Worm (Caenorhabditis elegans) whole organism, L3 larva: ENCODE measurements around the gene T28A11.4.

Experiments
- ZK546.5 ChIP-seq: sonication (generic microtip); optimal IDR thresholded peaks from 2 replicates; lab custom pipeline; 2017; ENCODE audit warnings: missing biosample characterization, missing genetic modification characterization
- aly-2 ChIP-seq: fragments of 150-350 bp; optimal IDR thresholded peaks from 2 replicates; lab custom pipeline; 2014; ENCODE audit warnings: missing biosample characterization, missing genetic modification characterization
- ama-1 ChIP-seq: fragments of 150-350 bp; optimal IDR thresholded peaks from 2 replicates; lab custom pipeline; 2018
- ceh-28 ChIP-seq: fragments of 150-350 bp; optimal IDR thresholded peaks from 2 replicates; lab custom pipeline; 2014; ENCODE audit warnings: missing biosample characterization, missing genetic modification reagents, missing genetic modification characterization
- ceh-82 ChIP-seq: fragments of 150-350 bp; optimal IDR thresholded peaks from 2 replicates; lab custom pipeline; 2014; ENCODE audit warnings: missing biosample characterization, missing genetic modification characterization
- ceh-9 ChIP-seq: sonication (generic microtip); optimal IDR thresholded peaks from 2 replicates; lab custom pipeline; 2018; ENCODE audit warnings: missing biosample characterization, missing genetic modification characterization
- daf-12 ChIP-seq: fragments of 150-350 bp; optimal IDR thresholded peaks from 2 replicates; lab custom pipeline; 2014; ENCODE audit warnings: missing biosample characterization, missing genetic modification reagents, missing genetic modification characterization
- egl-27 ChIP-seq: sonication (generic microtip); optimal IDR thresholded peaks from 4 replicates; lab custom pipeline; 2017; ENCODE audit warnings: missing biosample characterization, missing genetic modification reagents, missing genetic modification characterization
- egl-5 ChIP-seq: fragments of 150-350 bp; optimal IDR thresholded peaks from 2 replicates; lab custom pipeline; 2017; ENCODE audit warnings: missing biosample characterization, missing genetic modification reagents, missing genetic modification characterization, inconsistent platforms
- elt-2 ChIP-seq: sonication (generic microtip); optimal IDR thresholded peaks from 2 replicates; lab custom pipeline; 2016; ENCODE audit warnings: missing genetic modification reagents, mild to moderate bottlenecking, missing genetic modification characterization, missing compliant biosample characterization
- elt-3 ChIP-seq, 3 experiments: fragments of 150-350 bp in 1 of 3; sonication (generic microtip) in 2 of 3; optimal IDR thresholded peaks; 2 replicates in 2 of 3; 4 replicates in 1 of 3; lab custom pipeline; 2014 to 2017; ENCODE audit warnings: missing biosample characterization in 3 of 3, missing genetic modification characterization in 3 of 3
- eor-1 ChIP-seq, 2 experiments: fragments of 150-350 bp; optimal IDR thresholded peaks; 2 replicates each; lab custom pipeline; 2014 to 2018; ENCODE audit warnings: missing biosample characterization in 2 of 2, missing genetic modification characterization in 2 of 2
- fkh-10 ChIP-seq: sonication (generic microtip); optimal IDR thresholded peaks from 2 replicates; lab custom pipeline; 2017; ENCODE audit warnings: missing biosample characterization, missing genetic modification reagents, missing genetic modification characterization
- fkh-2 ChIP-seq: fragments of 150-350 bp; optimal IDR thresholded peaks from 2 replicates; lab custom pipeline; 2014; ENCODE audit warnings: missing biosample characterization, missing genetic modification reagents, missing genetic modification characterization
- fos-1 ChIP-seq: fragments of 150-350 bp; optimal IDR thresholded peaks from 2 replicates; lab custom pipeline; 2014; ENCODE audit warnings: missing biosample characterization, missing genetic modification characterization
- hmg-11 ChIP-seq: sonication (generic microtip); optimal IDR thresholded peaks from 2 replicates; lab custom pipeline; 2016; ENCODE audit warnings: missing genetic modification characterization, missing compliant biosample characterization
- jun-1 ChIP-seq: fragments of 150-350 bp; optimal IDR thresholded peaks from 2 replicates; lab custom pipeline; 2014; ENCODE audit warnings: missing biosample characterization, missing genetic modification reagents, missing genetic modification characterization
- lin-15B ChIP-seq: fragments of 150-350 bp; optimal IDR thresholded peaks from 2 replicates; lab custom pipeline; 2014; ENCODE audit warnings: missing biosample characterization, missing genetic modification characterization
- lsy-12 ChIP-seq: sonication (generic microtip); optimal IDR thresholded peaks from 2 replicates; lab custom pipeline; 2016; ENCODE audit warnings: mild to moderate bottlenecking, missing genetic modification characterization, missing compliant biosample characterization
- mdl-1 ChIP-seq: fragments of 150-350 bp; optimal IDR thresholded peaks from 2 replicates; lab custom pipeline; 2014; ENCODE audit warnings: missing biosample characterization, missing genetic modification characterization
- mml-1 ChIP-seq: fragments of 150-350 bp; sonication (generic microtip); optimal IDR thresholded peaks from 3 replicates; lab custom pipeline; 2014; ENCODE audit warnings: missing biosample characterization, missing genetic modification characterization
- nhr-11 ChIP-seq: fragments of 150-350 bp; optimal IDR thresholded peaks from 2 replicates; lab custom pipeline; 2014; ENCODE audit warnings: missing biosample characterization, missing genetic modification characterization
- nhr-23 ChIP-seq: fragments of 150-350 bp; optimal IDR thresholded peaks from 2 replicates; lab custom pipeline; 2014; ENCODE audit warnings: missing biosample characterization, missing genetic modification reagents, missing genetic modification characterization
- nhr-237 ChIP-seq: fragments of 150-350 bp; optimal IDR thresholded peaks from 2 replicates; lab custom pipeline; 2014; ENCODE audit warnings: missing biosample characterization, missing genetic modification characterization
- nhr-25 ChIP-seq: sonication (generic microtip); optimal IDR thresholded peaks from 2 replicates; lab custom pipeline; 2017; ENCODE audit warnings: missing biosample characterization, missing genetic modification characterization
- nhr-28 ChIP-seq: fragments of 150-350 bp; optimal IDR thresholded peaks from 2 replicates; lab custom pipeline; 2014; ENCODE audit warnings: missing biosample characterization, missing genetic modification characterization
- nhr-43 ChIP-seq: sonication (generic microtip); optimal IDR thresholded peaks from 2 replicates; lab custom pipeline; 2016; ENCODE audit warnings: mild to moderate bottlenecking, missing genetic modification characterization, missing compliant biosample characterization; ENCODE audit not compliant: poor library complexity, severe bottlenecking
- nhr-67 ChIP-seq: fragments of 150-350 bp; optimal IDR thresholded peaks from 2 replicates; lab custom pipeline; 2014; ENCODE audit warnings: missing biosample characterization, missing genetic modification characterization
- nhr-76 ChIP-seq: fragments of 150-350 bp; sonication (generic microtip); optimal IDR thresholded peaks from 5 replicates; lab custom pipeline; 2014; ENCODE audit warnings: missing biosample characterization, missing genetic modification characterization
- pha-4 ChIP-seq: fragments of 150-350 bp; optimal IDR thresholded peaks from 2 replicates; lab custom pipeline; 2014; ENCODE audit warnings: missing biosample characterization, missing genetic modification reagents, missing genetic modification characterization
- sea-2 ChIP-seq: fragments of 150-350 bp; sonication (generic microtip); optimal IDR thresholded peaks from 4 replicates; lab custom pipeline; 2014; ENCODE audit warnings: missing biosample characterization, missing genetic modification reagents, missing genetic modification characterization
- skn-1 ChIP-seq: fragments of 150-350 bp; optimal IDR thresholded peaks from 2 replicates; lab custom pipeline; 2014; ENCODE audit warnings: missing biosample characterization, missing genetic modification characterization
- tbx-2 ChIP-seq: sonication (generic microtip); optimal IDR thresholded peaks from 2 replicates; lab custom pipeline; 2016; ENCODE audit warnings: mild to moderate bottlenecking, missing genetic modification characterization, missing compliant biosample characterization
- unc-39 ChIP-seq: sonication (generic microtip); optimal IDR thresholded peaks from 4 replicates; lab custom pipeline; 2017; ENCODE audit warnings: missing biosample characterization, missing genetic modification characterization
- unc-62 ChIP-seq: fragments of 150-350 bp; sonication (generic microtip); optimal IDR thresholded peaks from 4 replicates; lab custom pipeline; 2014; ENCODE audit warnings: missing biosample characterization, missing genetic modification reagents, missing genetic modification characterization
- zag-1 ChIP-seq: fragments of 150-350 bp; optimal IDR thresholded peaks from 2 replicates; lab custom pipeline; 2014; ENCODE audit warnings: missing biosample characterization, missing genetic modification characterization
- ztf-11 ChIP-seq: fragments of 150-350 bp; optimal IDR thresholded peaks from 2 replicates; lab custom pipeline; 2014; ENCODE audit warnings: missing biosample characterization, missing genetic modification characterization
- ztf-4 ChIP-seq: fragments of 150-350 bp; optimal IDR thresholded peaks from 2 replicates; lab custom pipeline; 2014; ENCODE audit warnings: missing biosample characterization, missing genetic modification characterization

T28A11.4 gene

ce11 chrV:3316108-3316507, 42.3 kb downstream of the T28A11.4 start, which contains the start of gene F35F10.1:
F35F10.1 (plus strand) TSS chrV:3316307.
- TF ChIP-seq ztf-11 (tag; lab: Kevin White, UChicago) (no peak), ama-1 (lab: Kevin White, UChicago) (no peak), nhr-28 (tag; lab: Kevin White, UChicago) (no peak), unc-39 (tag; lab: Kevin White, UChicago) (no peak), fos-1 (tag; lab: Kevin White, UChicago) (no peak), nhr-237 (no peak), egl-27 (tag; lab: Kevin White, UChicago) (no peak), aly-2 (tag; lab: Kevin White, UChicago) (no peak), mdl-1 (tag; lab: Kevin White, UChicago) (no peak), lsy-12 (tag; lab: Kevin White, UChicago) (no peak), eor-1 (tag; optimal IDR thresholded peaks at IDR 0.05; lab: Kevin White, UChicago) (no peak), sea-2 (GFP tag; lab: Kevin White, UChicago) (no peak), lin-15B (tag; lab: Kevin White, UChicago) (no peak), ceh-9 (tag; lab: Kevin White, UChicago) (no peak), ceh-28 (tag; lab: Kevin White, UChicago) (no peak), pha-4 (tag; lab: Kevin White, UChicago) (no peak), daf-12 (tag; lab: Kevin White, UChicago) (no peak), hmg-11 (no peak), egl-5 (tag; lab: Kevin White, UChicago) (no peak), ZK546.5 (tag; lab: Kevin White, UChicago) (no peak)
- TF ChIP-seq, all 47 proteins: peak for 0

- TF ChIP-seq ceh-9 (tag; lab: Kevin White, UChicago), result no peak
- no peak for TF ChIP-seq elt-2 (tag; lab: Kevin White, UChicago)
- TF ChIP-seq tbx-2 (tag; lab: Kevin White, UChicago), result no peak
- no peak for TF ChIP-seq fkh-10 (GFP tag; lab: Kevin White, UChicago)
- TF ChIP-seq nhr-23 (tag; lab: Kevin White, UChicago), result no peak
- no peak for TF ChIP-seq fkh-2 (tag; lab: Kevin White, UChicago)
- no peak for TF ChIP-seq skn-1 (tag; lab: Kevin White, UChicago)
- TF ChIP-seq nhr-67, result no peak
- TF ChIP-seq fos-1 (tag; lab: Kevin White, UChicago), result no peak
- TF ChIP-seq egl-5 (tag; lab: Kevin White, UChicago), result no peak
These were observed 45.1 kb downstream of the T28A11.4 start, which contains the start of gene F35F10.13 for ce11 chrV:3318975-3319374. F35F10.13 (minus strand) TSS chrV:3319075.

ce11 chrV:3320005-3320404, 46.2 kb downstream of the T28A11.4 start, which contains the start of gene F35F10.14:
F35F10.14 (minus strand) TSS chrV:3320105.
- TF ChIP-seq fos-1 (tag; lab: Kevin White, UChicago) (no peak), nhr-25 (tag; lab: Kevin White, UChicago) (no peak), ztf-11 (tag; lab: Kevin White, UChicago) (no peak), nhr-43 (tag; lab: Kevin White, UChicago) (no peak), zag-1 (no peak), nhr-28 (tag; lab: Kevin White, UChicago) (no peak), mml-1 (tag; lab: Kevin White, UChicago) (no peak), jun-1 (tag; lab: Kevin White, UChicago) (no peak), daf-12 (tag; lab: Kevin White, UChicago) (no peak), aly-2 (tag; lab: Kevin White, UChicago) (no peak), tbx-2 (tag; lab: Kevin White, UChicago) (no peak), hmg-11 (no peak), elt-2 (tag; lab: Kevin White, UChicago) (no peak), nhr-76 (tag; lab: Kevin White, UChicago) (no peak), ceh-82 (tag; lab: Kevin White, UChicago) (no peak), elt-3 (tag; optimal IDR thresholded peaks at IDR 0.05; lab: Kevin White, UChicago) (no peak), nhr-23 (tag; lab: Kevin White, UChicago) (no peak), fkh-10 (GFP tag; lab: Kevin White, UChicago) (no peak), nhr-11 (tag; lab: Kevin White, UChicago) (no peak)
- TF ChIP-seq, all 47 proteins: peak for 0

ce11 chrV:3320432-3320831, 46.6 kb downstream of the T28A11.4 start, which contains the start of gene C17B7.14:
C17B7.14 (minus strand) TSS chrV:3320532.
- no peak for TF ChIP-seq nhr-43 (tag; lab: Kevin White, UChicago)
- TF ChIP-seq ztf-4 (tag; lab: Kevin White, UChicago), result no peak
- TF ChIP-seq unc-62 (GFP tag; lab: Kevin White, UChicago), result no peak
- no peak for TF ChIP-seq fkh-2 (tag; lab: Kevin White, UChicago)
- TF ChIP-seq, all 47 proteins: peak for 0
